Fruit fly (Drosophila melanogaster): ENCODE results near the gene Arpc2.
"Not testable (repeated sequence)": the region's sequence is repeated elsewhere in the genome, so short reads cannot be mapped to it uniquely, and the experiment has no call there.

Arpc2 gene

dm6 chr2L:20425854-20426396 lies 9.1 kb downstream of the Arpc2 start, which contains the start of gene CG31688:
Gene CG31688, plus strand, starts transcription at chr2L:20426199.
- TF ChIP-seq noc (tag; optimal IDR thresholded peaks at IDR 0.05): no peak

dm6 chr2L:20427401-20427800 lies 10.5 kb downstream of the Arpc2 start:
- no peak for TF ChIP-seq noc (tag; optimal IDR thresholded peaks at IDR 0.05)

- TF ChIP-seq noc (tag; optimal IDR thresholded peaks at IDR 0.05): no peak
These were observed 11.5 kb downstream of the Arpc2 start for dm6 chr2L:20428382-20428755.

- peak; percentile 35 for TF ChIP-seq noc (tag; optimal IDR thresholded peaks at IDR 0.05)
These were observed 12.0 kb downstream of the Arpc2 start for dm6 chr2L:20428756-20429408.

dm6 chr2L:20429458-20429857 lies 12.6 kb downstream of the Arpc2 start:
- TF ChIP-seq noc (tag; optimal IDR thresholded peaks at IDR 0.05): no peak

- no peak for TF ChIP-seq noc (tag; optimal IDR thresholded peaks at IDR 0.05)
These were observed 14.4 kb downstream of the Arpc2 start for dm6 chr2L:20431210-20431609.

dm6 chr2L:20434779-20435178 lies 17.9 kb downstream of the Arpc2 start:
- no peak for TF ChIP-seq noc (tag; optimal IDR thresholded peaks at IDR 0.05)

- TF ChIP-seq noc (tag; optimal IDR thresholded peaks at IDR 0.05): no peak
These were observed 18.3 kb downstream of the Arpc2 start for dm6 chr2L:20435199-20435598.

dm6 chr2L:20437873-20438272 lies 21.0 kb downstream of the Arpc2 start:
- no peak for TF ChIP-seq noc (tag; optimal IDR thresholded peaks at IDR 0.05)

- no peak for TF ChIP-seq noc (tag; optimal IDR thresholded peaks at IDR 0.05)
These were observed 21.6 kb downstream of the Arpc2 start for dm6 chr2L:20438474-20438873.

- not testable (repeated sequence) for TF ChIP-seq noc (tag; optimal IDR thresholded peaks at IDR 0.05)
These were observed 33.0 kb downstream of the Arpc2 start, which contains the start of the genes CG31683 and CG31687 for dm6 chr2L:20449864-20450263. Gene CG31683, minus strand, starts transcription at chr2L:20449964. Gene CG31687, plus strand, starts transcription at chr2L:20450225.

dm6 chr2L:20458975-20459374 lies 42.1 kb downstream of the Arpc2 start, which contains the start of the genes CG18858 and Cdc23:
Gene CG18858, minus strand, starts transcription at chr2L:20459075.
Gene Cdc23, plus strand, starts transcription at chr2L:20459342.
- not testable (repeated sequence) for TF ChIP-seq noc (tag; optimal IDR thresholded peaks at IDR 0.05)

- TF ChIP-seq noc (tag; optimal IDR thresholded peaks at IDR 0.05): no peak
These were observed 46.5 kb downstream of the Arpc2 start, which contains the start of gene CG2493 for dm6 chr2L:20463316-20463856. Gene CG2493, minus strand, starts transcription at chr2L:20463444.

- no peak for TF ChIP-seq noc (tag; optimal IDR thresholded peaks at IDR 0.05)
These were observed 47.5 kb downstream of the Arpc2 start for dm6 chr2L:20464385-20464784.

Measured in whole organism, larva.